Worm (Caenorhabditis elegans) whole organism, midembryonic: ENCODE results near the gene popl-7.

ENCODE experiments used
- T22C8.4 ChIP-seq: fragments of 200-800 bp; sonication (Bioruptor generic); IDR thresholded peaks from 2 replicates; pipeline ENCODE4 v1.3.6; 2022; ENCODE audit warnings: missing genetic modification characterization, missing compliant biosample characterization
- cog-1 ChIP-seq: sonication (generic microtip); optimal IDR thresholded peaks from 2 replicates; lab custom pipeline; 2016; ENCODE audit warnings: missing genetic modification characterization, missing compliant biosample characterization
- flt-1 ChIP-seq: fragments of 200-800 bp; sonication (Bioruptor generic); IDR thresholded peaks from 2 replicates; pipeline ENCODE4 v1.3.6; 2022; ENCODE audit warnings: missing genetic modification characterization, missing compliant biosample characterization
- klf-2 ChIP-seq: fragments of 200-800 bp; sonication (Bioruptor generic); conservative IDR thresholded peaks from 2 replicates; pipeline ENCODE4 v1.3.6; 2022; ENCODE audit warnings: missing genetic modification reagents, missing genetic modification characterization, missing compliant biosample characterization
- med-1 ChIP-seq: sonication (generic microtip); optimal IDR thresholded peaks from 2 replicates; lab custom pipeline; 2017; ENCODE audit warnings: missing genetic modification characterization, mild to moderate bottlenecking, missing compliant biosample characterization, antibody characterized with exemption, missing genetic modification reagents; ENCODE audit not compliant: insufficient read depth
- ref-1 ChIP-seq: fragments of 200-800 bp; sonication (Bioruptor generic); conservative IDR thresholded peaks from 2 replicates; pipeline ENCODE4 v1.3.6; 2022; ENCODE audit warnings: missing genetic modification reagents, missing genetic modification characterization, missing compliant biosample characterization
- tab-1 ChIP-seq: fragments of 200-800 bp; sonication (Bioruptor generic); IDR thresholded peaks from 2 replicates; pipeline ENCODE4 v1.3.6; 2022; ENCODE audit warnings: missing genetic modification characterization, missing compliant biosample characterization
- ztf-23 ChIP-seq: fragments of 200-800 bp; sonication (Bioruptor generic); IDR thresholded peaks from 2 replicates; pipeline ENCODE4 v1.3.6; 2022; ENCODE audit warnings: missing genetic modification reagents, missing genetic modification characterization, missing compliant biosample characterization
- ztf-29 ChIP-seq: fragments of 200-800 bp; sonication (Bioruptor generic); IDR thresholded peaks from 2 replicates; pipeline ENCODE4 v1.3.6; 2022; ENCODE audit warnings: missing genetic modification reagents, missing genetic modification characterization, missing compliant biosample characterization

Gene popl-7

DNA sequence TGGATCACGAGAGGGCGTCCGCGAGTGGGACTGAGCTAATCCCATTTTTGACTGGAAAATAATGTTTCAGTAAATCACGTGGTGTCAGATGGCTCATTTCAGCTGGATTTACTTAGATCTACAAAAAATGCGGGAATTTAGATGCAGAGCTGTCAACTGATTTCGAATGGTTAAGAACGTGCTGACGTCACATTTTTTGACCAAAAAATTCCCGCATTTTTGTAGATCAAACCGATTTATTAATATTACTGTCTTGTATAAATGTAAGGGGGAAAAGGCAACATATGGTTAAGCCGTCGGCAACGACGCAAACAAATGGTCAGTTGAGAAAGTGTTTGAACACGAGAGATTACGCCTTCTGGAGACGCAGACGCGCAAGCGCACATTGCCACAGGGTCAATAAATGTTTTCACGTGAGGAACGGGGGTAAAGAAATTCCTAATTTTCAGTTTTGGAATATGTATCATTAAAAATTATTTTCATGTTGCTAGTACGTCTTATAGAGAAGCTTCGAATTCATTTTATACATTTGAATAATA lies 42.4 kb downstream of the popl-7 start, which contains the start of gene gcl-1:
gcl-1 (minus strand) TSS at position 51 of the 539 bp plus-strand sequence.
- TF ChIP-seq med-1 (GFP tag; lab: Kevin White, UChicago) (no peak), tab-1 (GFP tag; lab: Robert Waterston, UW) (no peak), klf-2 (GFP tag; lab: Robert Waterston, UW) (no peak), ref-1 (GFP tag; lab: Robert Waterston, UW) (no peak), flt-1 (GFP tag; lab: Robert Waterston, UW) (no peak), ztf-29 (GFP tag; lab: Robert Waterston, UW) (peak; percentile 57; the same call in 1 of the 2 replicates), ztf-23 (GFP tag; lab: Robert Waterston, UW) (no peak), cog-1 (tag; lab: Kevin White, UChicago) (peak; percentile 28), T22C8.4 (no peak)

- TF ChIP-seq ztf-23 (GFP tag; lab: Robert Waterston, UW) (no peak), flt-1 (GFP tag; lab: Robert Waterston, UW) (no peak)
Observed at ce11 chrIV:13415739-13416271, 45.3 kb downstream of the popl-7 start, which contains the start of the genes pik-1 and aptf-2. Gene pik-1 (plus strand): TSS chrIV:13416041. Gene aptf-2 (minus strand): TSS chrIV:13416051.
